Worm (Caenorhabditis elegans) whole organism, midembryonic: ENCODE measurements around the gene glb-32.

ENCODE experiments used
- T22C8.4 ChIP-seq: fragments of 200-800 bp; sonication (Bioruptor generic); IDR thresholded peaks from 2 replicates; pipeline ENCODE4 v1.3.6; 2022; ENCODE audit warnings: missing genetic modification characterization, missing compliant biosample characterization
- cog-1 ChIP-seq: sonication (generic microtip); optimal IDR thresholded peaks from 2 replicates; lab custom pipeline; 2016; ENCODE audit warnings: missing genetic modification characterization, missing compliant biosample characterization
- flt-1 ChIP-seq: fragments of 200-800 bp; sonication (Bioruptor generic); IDR thresholded peaks from 2 replicates; pipeline ENCODE4 v1.3.6; 2022; ENCODE audit warnings: missing genetic modification characterization, missing compliant biosample characterization
- klf-2 ChIP-seq: fragments of 200-800 bp; sonication (Bioruptor generic); conservative IDR thresholded peaks from 2 replicates; pipeline ENCODE4 v1.3.6; 2022; ENCODE audit warnings: missing genetic modification reagents, missing genetic modification characterization, missing compliant biosample characterization
- med-1 ChIP-seq: sonication (generic microtip); optimal IDR thresholded peaks from 2 replicates; lab custom pipeline; 2017; ENCODE audit warnings: missing genetic modification characterization, mild to moderate bottlenecking, missing compliant biosample characterization, antibody characterized with exemption, missing genetic modification reagents; ENCODE audit not compliant: insufficient read depth
- ref-1 ChIP-seq: fragments of 200-800 bp; sonication (Bioruptor generic); conservative IDR thresholded peaks from 2 replicates; pipeline ENCODE4 v1.3.6; 2022; ENCODE audit warnings: missing genetic modification reagents, missing genetic modification characterization, missing compliant biosample characterization
- tab-1 ChIP-seq: fragments of 200-800 bp; sonication (Bioruptor generic); IDR thresholded peaks from 2 replicates; pipeline ENCODE4 v1.3.6; 2022; ENCODE audit warnings: missing genetic modification characterization, missing compliant biosample characterization
- ztf-23 ChIP-seq: fragments of 200-800 bp; sonication (Bioruptor generic); IDR thresholded peaks from 2 replicates; pipeline ENCODE4 v1.3.6; 2022; ENCODE audit warnings: missing genetic modification reagents, missing genetic modification characterization, missing compliant biosample characterization
- ztf-29 ChIP-seq: fragments of 200-800 bp; sonication (Bioruptor generic); IDR thresholded peaks from 2 replicates; pipeline ENCODE4 v1.3.6; 2022; ENCODE audit warnings: missing genetic modification reagents, missing genetic modification characterization, missing compliant biosample characterization

glb-32 gene

ce11 chrV:5046558-5046957 is 42.8 kb downstream of the glb-32 start:
- TF ChIP-seq cog-1 (tag; lab: Kevin White, UChicago) (no peak), ztf-23 (no peak), T22C8.4 (GFP tag; lab: Robert Waterston, UW) (no peak), ztf-29 (no peak), klf-2 (GFP tag; lab: Robert Waterston, UW) (no peak), flt-1 (GFP tag; lab: Robert Waterston, UW) (no peak), tab-1 (no peak), ref-1 (GFP tag; lab: Robert Waterston, UW) (no peak), med-1 (GFP tag; lab: Kevin White, UChicago) (no peak)

- TF ChIP-seq med-1 (GFP tag; lab: Kevin White, UChicago): no peak
- no peak for TF ChIP-seq flt-1 (GFP tag; lab: Robert Waterston, UW)
- TF ChIP-seq ztf-29: no peak
- no peak for TF ChIP-seq ref-1 (GFP tag; lab: Robert Waterston, UW)
- no peak for TF ChIP-seq klf-2 (GFP tag; lab: Robert Waterston, UW)
- no peak for TF ChIP-seq cog-1 (tag; lab: Kevin White, UChicago)
- TF ChIP-seq T22C8.4 (GFP tag; lab: Robert Waterston, UW): no peak
- no peak for TF ChIP-seq ztf-23
- TF ChIP-seq tab-1: no peak
These were observed 43.2 kb downstream of the glb-32 start, which contains the start of gene exc-14 for ce11 chrV:5046103-5046502. exc-14 (minus strand) TSS chrV:5046203.

- no peak for TF ChIP-seq klf-2 (GFP tag; lab: Robert Waterston, UW)
- no peak for TF ChIP-seq med-1 (GFP tag; lab: Kevin White, UChicago)
- no peak for TF ChIP-seq tab-1
- no peak for TF ChIP-seq ztf-29
- TF ChIP-seq cog-1 (tag; lab: Kevin White, UChicago): no peak
These were observed 48.4 kb downstream of the glb-32 start, which contains the start of gene K11D12.8 for ce11 chrV:5040925-5041324. K11D12.8 (minus strand) TSS chrV:5041001.

- TF ChIP-seq ref-1 (GFP tag; lab: Robert Waterston, UW) (no peak), med-1 (GFP tag; lab: Kevin White, UChicago) (no peak)
These were observed 49.8 kb downstream of the glb-32 start, which contains the start of gene K11D12.11 for ce11 chrV:5039559-5039958. K11D12.11 (minus strand) TSS chrV:5039600.

ce11 chrV:5038449-5038848 is 50.9 kb downstream of the glb-32 start:
- no peak for TF ChIP-seq T22C8.4 (GFP tag; lab: Robert Waterston, UW)
- TF ChIP-seq ztf-23: no peak
- TF ChIP-seq ref-1 (GFP tag; lab: Robert Waterston, UW): no peak
- TF ChIP-seq cog-1 (tag; lab: Kevin White, UChicago): no peak
- TF ChIP-seq ztf-29: no peak
- no peak for TF ChIP-seq flt-1 (GFP tag; lab: Robert Waterston, UW)
- no peak for TF ChIP-seq tab-1
- TF ChIP-seq med-1 (GFP tag; lab: Kevin White, UChicago): no peak
- TF ChIP-seq klf-2 (GFP tag; lab: Robert Waterston, UW): no peak
